Worm (Caenorhabditis elegans) whole organism, late embryonic: ENCODE data around the gene ags-3.

Experiments used
- C08G9.2 ChIP-seq: sonication (generic microtip); optimal IDR thresholded peaks from 2 replicates; lab custom pipeline; 2016; ENCODE audit warnings: mild to moderate bottlenecking, missing genetic modification characterization, moderate library complexity, missing compliant biosample characterization
- hlh-30 ChIP-seq: sonication (generic microtip); optimal IDR thresholded peaks from 2 replicates; lab custom pipeline; 2017; ENCODE audit warnings: antibody characterized with exemption, missing genetic modification characterization, missing compliant biosample characterization; ENCODE audit not compliant: insufficient read depth
- pha-4 ChIP-seq: fragments of 150-350 bp; optimal IDR thresholded peaks from 2 replicates; lab custom pipeline; 2018; ENCODE audit warnings: missing biosample characterization, missing genetic modification reagents, missing genetic modification characterization
- zip-5 ChIP-seq: sonication (generic microtip); optimal IDR thresholded peaks from 2 replicates; lab custom pipeline; 2016; ENCODE audit warnings: missing genetic modification characterization, missing compliant biosample characterization
- ztf-16 ChIP-seq: sonication (generic microtip); optimal IDR thresholded peaks from 2 replicates; lab custom pipeline; 2017; ENCODE audit warnings: missing genetic modification characterization, missing compliant biosample characterization

- no peak for TF ChIP-seq zip-5
- TF ChIP-seq ztf-16 (tag; lab: Kevin White, UChicago): no peak
- no peak for TF ChIP-seq hlh-30 (tag; lab: Kevin White, UChicago)
- TF ChIP-seq pha-4 (tag; lab: Kevin White, UChicago): no peak
- TF ChIP-seq C08G9.2 (tag; lab: Kevin White, UChicago): no peak
These were observed 5.3 kb downstream of the ags-3 start, which contains the start of gene ift-81 for ce11 chrX:5297942-5298611.
